Worm (Caenorhabditis elegans) whole organism, midembryonic: ENCODE results near the gene T06E6.1.

Experiments
- cog-1 ChIP-seq: sonication (generic microtip); optimal IDR thresholded peaks from 2 replicates; lab custom pipeline; 2016; ENCODE audit warnings: missing genetic modification characterization, missing compliant biosample characterization
- ztf-23 ChIP-seq: fragments of 200-800 bp; sonication (Bioruptor generic); IDR thresholded peaks from 2 replicates; pipeline ENCODE4 v1.3.6; 2022; ENCODE audit warnings: missing genetic modification reagents, missing genetic modification characterization, missing compliant biosample characterization
- ztf-29 ChIP-seq: fragments of 200-800 bp; sonication (Bioruptor generic); IDR thresholded peaks from 2 replicates; pipeline ENCODE4 v1.3.6; 2022; ENCODE audit warnings: missing genetic modification reagents, missing genetic modification characterization, missing compliant biosample characterization

- TF ChIP-seq ztf-29 (GFP tag; lab: Robert Waterston, UW) = no peak
- TF ChIP-seq cog-1 (tag; lab: Kevin White, UChicago) = no peak
- no peak for TF ChIP-seq ztf-23 (GFP tag; lab: Robert Waterston, UW)
Measured at ce11 chrV:15413847-15414246, 19.1 kb upstream of the T06E6.1 start, which contains the start of gene srh-264.
